Worm (Caenorhabditis elegans): ENCODE results near the gene pha-4.

The pha-4 gene

DNA sequence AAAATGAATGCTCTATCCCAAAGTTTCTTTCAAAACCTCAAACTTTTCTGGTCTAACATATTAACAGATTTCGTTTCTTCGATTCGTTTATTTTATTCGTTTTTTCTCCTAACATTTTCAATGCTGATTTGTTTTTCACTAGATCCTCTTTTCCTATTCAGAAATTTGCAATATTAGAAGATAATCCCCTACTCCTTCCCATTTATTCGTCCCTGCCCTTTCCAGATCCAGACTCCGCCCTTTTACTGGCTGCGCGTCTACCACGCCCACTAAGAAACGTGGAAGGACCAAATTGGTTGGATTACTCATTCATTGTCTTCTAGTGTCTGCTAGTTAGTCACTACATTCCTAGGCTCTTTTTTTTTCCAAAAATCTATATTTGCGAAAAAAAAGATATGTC is 30.9 kb upstream of the pha-4 start, which contains the start of gene Y44A6C.2:
TSS of gene Y44A6C.2 (plus strand) at position 301 of the 400 bp plus-strand sequence.
- TF ChIP-seq elt-1 (tag; optimal IDR thresholded peaks at IDR 0.05) (no peak), nhr-11 (tag; optimal IDR thresholded peaks at IDR 0.05) (no peak), nhr-12 (tag; optimal IDR thresholded peaks at IDR 0.05) (no peak), F13H6.1 (tag; optimal IDR thresholded peaks at IDR 0.05) (no peak), aly-2 (tag; optimal IDR thresholded peaks at IDR 0.05) (no peak), unc-39 (tag; optimal IDR thresholded peaks at IDR 0.05) (no peak), mab-5 (tag; optimal IDR thresholded peaks at IDR 0.05) (no peak)

DNA sequence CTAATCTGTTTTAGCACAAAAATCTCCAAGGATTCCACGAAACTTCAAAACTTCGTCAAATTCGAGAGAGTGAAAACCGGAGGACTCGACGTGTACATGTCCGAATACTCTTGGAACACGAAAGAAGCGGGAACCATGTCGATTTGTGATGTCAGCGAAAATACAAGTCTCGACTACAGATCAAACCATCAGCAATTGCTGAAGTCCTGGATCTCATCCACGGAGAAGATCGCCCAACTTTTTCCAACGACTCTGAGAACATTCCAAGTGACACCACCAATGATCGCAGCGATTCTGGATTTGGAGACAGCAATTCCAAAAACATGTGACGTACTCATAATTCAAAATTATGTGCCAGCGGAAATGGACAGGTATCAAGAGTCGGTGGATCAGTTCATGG is 30.4 kb upstream of the pha-4 start:
- TF ChIP-seq elt-3 (tag; optimal IDR thresholded peaks at IDR 0.05) (no peak), lin-11 (tag; optimal IDR thresholded peaks at IDR 0.05) (no peak), dmd-4 (tag; optimal IDR thresholded peaks at IDR 0.05) (no peak), lin-13 (GFP tag; optimal IDR thresholded peaks at IDR 0.05) (no peak), unc-62 (GFP tag; optimal IDR thresholded peaks at IDR 0.05) (no peak), nhr-23 (tag; optimal IDR thresholded peaks at IDR 0.05) (no peak), mdl-1 (tag; optimal IDR thresholded peaks at IDR 0.05) (no peak), lsy-2 (tag; optimal IDR thresholded peaks at IDR 0.05) (no peak), nhr-237 (tag; optimal IDR thresholded peaks at IDR 0.05) (no peak), snpc-4 (tag; optimal IDR thresholded peaks at IDR 0.05) (no peak), crh-2 (tag; optimal IDR thresholded peaks at IDR 0.05) (no peak), mbf-1 (tag; optimal IDR thresholded peaks at IDR 0.05) (no peak)

DNA sequence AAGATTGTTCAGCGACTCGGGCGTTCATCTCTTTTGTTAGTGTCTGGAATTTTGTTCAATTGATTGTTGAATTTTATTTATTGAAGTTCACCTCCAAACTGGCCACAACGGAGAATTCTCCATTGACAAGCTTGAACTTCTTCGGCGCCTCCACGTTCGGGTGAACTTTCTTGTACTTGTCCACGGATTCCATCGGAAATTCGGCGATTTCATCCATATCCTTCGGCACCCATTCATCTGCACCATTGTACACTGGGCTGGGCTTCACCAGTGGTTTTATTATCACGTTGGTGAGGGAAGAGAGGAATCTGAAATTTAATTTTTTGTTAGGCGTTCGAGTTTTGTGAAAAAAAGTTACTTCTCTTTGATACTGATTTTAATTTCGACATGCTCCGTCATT is 25.4 kb upstream of the pha-4 start:
- TF ChIP-seq crh-2 (tag; optimal IDR thresholded peaks at IDR 0.05) = no peak
- TF ChIP-seq nhr-237 (tag; optimal IDR thresholded peaks at IDR 0.05) = no peak
- no peak for TF ChIP-seq alr-1 (tag; optimal IDR thresholded peaks at IDR 0.05)

DNA sequence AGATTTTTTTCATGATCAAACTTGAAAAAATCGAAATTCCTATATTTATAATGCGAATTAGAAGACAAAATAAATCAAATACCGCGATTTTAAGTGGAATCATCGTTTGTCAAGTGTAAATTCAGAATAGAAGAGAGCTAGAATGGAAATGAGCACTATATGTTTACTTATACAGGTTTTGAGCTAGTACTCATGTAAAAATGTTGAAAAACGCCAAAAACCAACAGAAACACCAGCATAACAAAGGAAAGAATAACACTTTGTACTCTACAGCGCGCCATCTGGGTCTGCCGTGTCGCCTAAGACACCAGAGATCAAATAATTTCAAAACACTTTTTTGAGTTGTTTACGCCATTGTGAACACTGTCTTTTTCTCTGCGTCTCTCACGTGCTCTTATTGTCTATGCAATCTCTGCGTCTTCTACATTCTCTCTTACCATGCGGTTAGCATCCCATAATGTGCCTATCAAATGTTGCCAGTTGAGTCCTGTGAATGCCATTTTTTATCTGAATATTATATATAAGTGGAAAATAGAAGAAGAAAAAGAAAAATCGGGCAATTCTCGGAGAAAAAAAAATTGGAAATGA is 24.0 kb upstream of the pha-4 start, which contains the start of gene ipla-3:
TSS of gene ipla-3 (minus strand) at position 510 of the 588 bp plus-strand sequence.
- TF ChIP-seq dmd-4 (tag; optimal IDR thresholded peaks at IDR 0.05) = no peak
- TF ChIP-seq C34F6.9 (tag; optimal IDR thresholded peaks at IDR 0.05) = peak; percentile 68
- no peak for TF ChIP-seq ceh-16 (tag; optimal IDR thresholded peaks at IDR 0.05)
- no peak for TF ChIP-seq ztf-11 (tag; optimal IDR thresholded peaks at IDR 0.05)
- TF ChIP-seq elt-3 (tag; optimal IDR thresholded peaks at IDR 0.05) = no peak
- no peak for TF ChIP-seq ZK546.5 (tag; optimal IDR thresholded peaks at IDR 0.05)
- no peak for TF ChIP-seq Y55F3AM.14 (GFP tag; optimal IDR thresholded peaks at IDR 0.05)
- no peak for TF ChIP-seq unc-39 (tag; optimal IDR thresholded peaks at IDR 0.05)
- TF ChIP-seq sma-3 (GFP tag; optimal IDR thresholded peaks at IDR 0.05) = peak; percentile 54
- no peak for TF ChIP-seq ama-1 (optimal IDR thresholded peaks at IDR 0.05)
- TF ChIP-seq ztf-1 (GFP tag; conservative IDR thresholded peaks at IDR 0.05) = no peak
- peak; percentile 37 for TF ChIP-seq lin-13 (GFP tag; optimal IDR thresholded peaks at IDR 0.05)
- no peak for TF ChIP-seq lin-39 (tag; optimal IDR thresholded peaks at IDR 0.05)
- TF ChIP-seq snpc-4 (tag; optimal IDR thresholded peaks at IDR 0.05) = no peak
- no peak for TF ChIP-seq elt-1 (tag; optimal IDR thresholded peaks at IDR 0.05)
- TF ChIP-seq peb-1 (tag; optimal IDR thresholded peaks at IDR 0.05) = no peak
- no peak for TF ChIP-seq nhr-23 (tag; optimal IDR thresholded peaks at IDR 0.05)
- peak; percentile 56 for TF ChIP-seq nhr-129 (tag; optimal IDR thresholded peaks at IDR 0.05)
- no peak for TF ChIP-seq alr-1 (tag; optimal IDR thresholded peaks at IDR 0.05)
- TF ChIP-seq blmp-1 (tag; optimal IDR thresholded peaks at IDR 0.05; ENCODE audit: insufficient read depth) = no peak
- TF ChIP-seq mbf-1 (tag; optimal IDR thresholded peaks at IDR 0.05) = no peak
- no peak for TF ChIP-seq skn-1 (tag; optimal IDR thresholded peaks at IDR 0.05)
- TF ChIP-seq unc-55 (GFP tag; optimal IDR thresholded peaks at IDR 0.05) = peak; percentile 78
- peak; percentile 15 for TF ChIP-seq mab-5 (tag; optimal IDR thresholded peaks at IDR 0.05)
- peak; percentile 49 for TF ChIP-seq gmeb-1 (tag; optimal IDR thresholded peaks at IDR 0.05)
- peak in 1 of 2 experiments; percentile 2 for TF ChIP-seq lsy-2 (tag; optimal IDR thresholded peaks at IDR 0.05)
- TF ChIP-seq nhr-6 (tag; optimal IDR thresholded peaks at IDR 0.05) = peak; percentile 6
- TF ChIP-seq egl-27 (tag; optimal IDR thresholded peaks at IDR 0.05) = no peak
- TF ChIP-seq fos-1 (tag; optimal IDR thresholded peaks at IDR 0.05) = peak; percentile 69
- TF ChIP-seq nhr-21 (tag; optimal IDR thresholded peaks at IDR 0.05) = no peak
- peak; percentile 86 for TF ChIP-seq crh-2 (tag; optimal IDR thresholded peaks at IDR 0.05)
- TF ChIP-seq R02D3.7 (tag; optimal IDR thresholded peaks at IDR 0.05) = no peak
- no peak for TF ChIP-seq unc-62 (GFP tag; optimal IDR thresholded peaks at IDR 0.05)
- no peak for TF ChIP-seq sem-4 (tag; optimal IDR thresholded peaks at IDR 0.05)
- TF ChIP-seq ceh-82 (tag; optimal IDR thresholded peaks at IDR 0.05) = no peak
- TF ChIP-seq aly-2 (tag; optimal IDR thresholded peaks at IDR 0.05) = no peak
- TF ChIP-seq sma-9 (GFP tag; optimal IDR thresholded peaks at IDR 0.05) = peak; percentile 95
- TF ChIP-seq sma-9 (tag; optimal IDR thresholded peaks at IDR 0.05) = no peak
- TF ChIP-seq mdl-1 (tag; optimal IDR thresholded peaks at IDR 0.05) = peak in 1 of 2 experiments; percentile 58
- peak; percentile 50 for TF ChIP-seq nhr-25 (tag; optimal IDR thresholded peaks at IDR 0.05)
- no peak for TF ChIP-seq nhr-237 (tag; optimal IDR thresholded peaks at IDR 0.05)
- no peak for TF ChIP-seq ztf-4 (tag; optimal IDR thresholded peaks at IDR 0.05)
- no peak for TF ChIP-seq nhr-11 (tag; optimal IDR thresholded peaks at IDR 0.05)

Measured in whole organism, L2 larva.